Worm (Caenorhabditis elegans) whole organism, late embryonic: ENCODE data around the gene T20B12.7.

Source experiments
- C08G9.2 ChIP-seq: sonication (generic microtip); optimal IDR thresholded peaks from 2 replicates; lab custom pipeline; 2016; ENCODE audit warnings: mild to moderate bottlenecking, missing genetic modification characterization, moderate library complexity, missing compliant biosample characterization
- C38D4.7 ChIP-seq: fragments of 200-800 bp; sonication (Bioruptor generic); optimal IDR thresholded peaks from 2 replicates; lab custom pipeline; 2018; ENCODE audit warnings: mild to moderate bottlenecking, missing genetic modification characterization, moderate library complexity, missing compliant biosample characterization
- K09A11.1 ChIP-seq: sonication (generic microtip); optimal IDR thresholded peaks from 2 replicates; lab custom pipeline; 2017; ENCODE audit warnings: antibody characterized with exemption, mild to moderate bottlenecking, missing genetic modification characterization, missing compliant biosample characterization; ENCODE audit not compliant: insufficient read depth
- Y22D7AL.16 ChIP-seq: sonication (generic microtip); optimal IDR thresholded peaks from 2 replicates; lab custom pipeline; 2016; ENCODE audit warnings: missing genetic modification characterization, missing compliant biosample characterization
- ahr-1 ChIP-seq: sonication (generic microtip); optimal IDR thresholded peaks from 2 replicates; lab custom pipeline; 2016; ENCODE audit warnings: missing genetic modification characterization, missing compliant biosample characterization
- ceh-19 ChIP-seq: fragments of 200-800 bp; sonication (Bioruptor generic); optimal IDR thresholded peaks from 2 replicates; lab custom pipeline; 2018; ENCODE audit warnings: mild to moderate bottlenecking, missing genetic modification characterization, missing compliant biosample characterization
- ceh-22 ChIP-seq: sonication (generic microtip); optimal IDR thresholded peaks from 2 replicates; lab custom pipeline; 2017; ENCODE audit warnings: missing biosample characterization, missing genetic modification characterization
- ceh-31 ChIP-seq: sonication (generic microtip); optimal IDR thresholded peaks from 2 replicates; lab custom pipeline; 2016; ENCODE audit warnings: missing genetic modification characterization, missing compliant biosample characterization
- ceh-45 ChIP-seq: fragments of 200-800 bp; sonication (Bioruptor generic); IDR thresholded peaks from 2 replicates; pipeline ENCODE4 v1.3.6; 2022; ENCODE audit warnings: missing genetic modification reagents, missing genetic modification characterization, missing compliant biosample characterization
- ceh-48 ChIP-seq: sonication (generic microtip); optimal IDR thresholded peaks from 2 replicates; lab custom pipeline; 2016; ENCODE audit warnings: missing genetic modification characterization, inconsistent platforms, missing compliant biosample characterization
- che-1 ChIP-seq: sonication (generic microtip); optimal IDR thresholded peaks from 2 replicates; lab custom pipeline; 2016; ENCODE audit warnings: mild to moderate bottlenecking, missing genetic modification characterization, missing compliant biosample characterization
- dve-1 ChIP-seq: sonication (generic microtip); optimal IDR thresholded peaks from 2 replicates; lab custom pipeline; 2017; ENCODE audit warnings: antibody characterized with exemption, mild to moderate bottlenecking, missing genetic modification characterization, missing compliant biosample characterization
- elt-2 ChIP-seq: sonication (generic microtip); optimal IDR thresholded peaks from 2 replicates; lab custom pipeline; 2016; ENCODE audit warnings: missing genetic modification reagents, missing genetic modification characterization, missing compliant biosample characterization
- elt-4 ChIP-seq: sonication (generic microtip); optimal IDR thresholded peaks from 2 replicates; lab custom pipeline; 2016; ENCODE audit warnings: missing genetic modification characterization, missing compliant biosample characterization
- ets-4 ChIP-seq: sonication (generic microtip); optimal IDR thresholded peaks from 2 replicates; lab custom pipeline; 2016; ENCODE audit warnings: missing genetic modification characterization, missing compliant biosample characterization
- eyg-1 ChIP-seq: sonication (generic microtip); optimal IDR thresholded peaks from 2 replicates; lab custom pipeline; 2016; ENCODE audit warnings: missing genotype, missing genetic modification characterization, missing compliant biosample characterization
- fkh-10 ChIP-seq: fragments of 150-350 bp; optimal IDR thresholded peaks from 2 replicates; lab custom pipeline; 2014; ENCODE audit warnings: missing biosample characterization, missing genetic modification reagents, missing genetic modification characterization
- gmeb-2 ChIP-seq: sonication (generic microtip); optimal IDR thresholded peaks from 2 replicates; lab custom pipeline; 2016; ENCODE audit warnings: missing genetic modification characterization, inconsistent platforms, missing compliant biosample characterization
- hlh-13 ChIP-seq: fragments of 200-800 bp; sonication (Bioruptor generic); optimal IDR thresholded peaks from 2 replicates; lab custom pipeline; 2018; ENCODE audit warnings: mild to moderate bottlenecking, missing genetic modification characterization, missing compliant biosample characterization
- hlh-15 ChIP-seq: sonication (generic microtip); optimal IDR thresholded peaks from 2 replicates; lab custom pipeline; 2016; ENCODE audit warnings: missing genetic modification characterization, missing compliant biosample characterization
- lim-6 ChIP-seq: sonication (generic microtip); optimal IDR thresholded peaks from 2 replicates; lab custom pipeline; 2016; ENCODE audit warnings: missing genetic modification characterization, missing compliant biosample characterization
- lin-11 ChIP-seq: fragments of 200-800 bp; sonication (Bioruptor generic); optimal IDR thresholded peaks from 2 replicates; lab custom pipeline; 2018; ENCODE audit warnings: mild to moderate bottlenecking, missing genetic modification characterization, missing compliant biosample characterization
- madf-2 ChIP-seq: sonication (generic microtip); optimal IDR thresholded peaks from 2 replicates; lab custom pipeline; 2017; ENCODE audit warnings: missing genetic modification characterization, missing compliant biosample characterization
- nfya-1 ChIP-seq: sonication (generic microtip); optimal IDR thresholded peaks from 2 replicates; lab custom pipeline; 2017; ENCODE audit warnings: missing genetic modification characterization, mild to moderate bottlenecking, missing compliant biosample characterization, antibody characterized with exemption, moderate library complexity
- nhr-11 ChIP-seq: fragments of 150-350 bp; optimal IDR thresholded peaks from 2 replicates; lab custom pipeline; 2014; ENCODE audit warnings: missing biosample characterization, missing genetic modification characterization
- npax-4 ChIP-seq: sonication (generic microtip); optimal IDR thresholded peaks from 2 replicates; lab custom pipeline; 2016; ENCODE audit warnings: missing genetic modification characterization, missing compliant biosample characterization
- pag-3 ChIP-seq: sonication (generic microtip); optimal IDR thresholded peaks from 2 replicates; lab custom pipeline; 2016; ENCODE audit warnings: missing compliant biosample characterization, missing genetic modification characterization, borderline replicate concordance
- pqm-1 ChIP-seq: sonication (generic microtip); optimal IDR thresholded peaks from 2 replicates; lab custom pipeline; 2016; ENCODE audit warnings: missing genetic modification characterization, missing compliant biosample characterization
- ref-2 ChIP-seq: sonication (generic microtip); optimal IDR thresholded peaks from 2 replicates; lab custom pipeline; 2016; ENCODE audit warnings: missing genetic modification characterization, missing compliant biosample characterization
- sox-4 ChIP-seq: sonication (generic microtip); optimal IDR thresholded peaks from 2 replicates; lab custom pipeline; 2017; ENCODE audit warnings: mild to moderate bottlenecking, missing genetic modification characterization, inconsistent platforms, missing compliant biosample characterization
- tbx-2 ChIP-seq: sonication (generic microtip); optimal IDR thresholded peaks from 2 replicates; lab custom pipeline; 2016; ENCODE audit warnings: missing genetic modification characterization, missing compliant biosample characterization
- unc-3 ChIP-seq, 2 experiments: fragments of 200-800 bp in 1 of 2; sonication (Bioruptor generic) in 1 of 2; sonication (generic microtip) in 1 of 2; conservative IDR thresholded peaks in 1 of 2; optimal IDR thresholded peaks in 1 of 2; 2 replicates each; pipeline versions ENCODE4 v1.3.6 to Lab custom; 2016 to 2022; ENCODE audit warnings: missing compliant biosample characterization in 2 of 2, missing genetic modification characterization in 2 of 2, missing genetic modification reagents in 1 of 2
- unc-42 ChIP-seq: sonication (generic microtip); optimal IDR thresholded peaks from 2 replicates; lab custom pipeline; 2016; ENCODE audit warnings: missing genotype, missing genetic modification characterization, missing compliant biosample characterization

Gene T20B12.7

ce11 chrIII:7343389-7343788, 35.5 kb downstream of the T20B12.7 start, which contains the start of gene F08F8.6:
Gene F08F8.6 (plus strand): TSS chrIII:7343689.
- TF ChIP-seq pqm-1 (tag; lab: Kevin White, UChicago) (no peak), ceh-22 (tag; lab: Kevin White, UChicago) (no peak), dve-1 (tag; lab: Kevin White, UChicago) (no peak)

ce11 chrIII:7339138-7339537, 39.7 kb downstream of the T20B12.7 start:
- TF ChIP-seq pqm-1 (tag; lab: Kevin White, UChicago): no peak
- TF ChIP-seq fkh-10 (GFP tag; lab: Kevin White, UChicago): no peak
- no peak for TF ChIP-seq pag-3
- TF ChIP-seq unc-3 (GFP tag; conservative IDR thresholded peaks at IDR 0.05; lab: Robert Waterston, UW): no peak
- no peak for TF ChIP-seq unc-3 (tag; optimal IDR thresholded peaks at IDR 0.05; lab: Kevin White, UChicago)
- TF ChIP-seq tbx-2 (tag; lab: Kevin White, UChicago): no peak
- no peak for TF ChIP-seq ceh-45
- no peak for TF ChIP-seq C38D4.7 (GFP tag; lab: Kevin White, UChicago)
- no peak for TF ChIP-seq madf-2 (tag; lab: Kevin White, UChicago)
- no peak for TF ChIP-seq eyg-1 (tag; lab: Kevin White, UChicago)
- no peak for TF ChIP-seq npax-4 (tag; lab: Kevin White, UChicago)
- no peak for TF ChIP-seq ceh-19 (GFP tag; lab: Kevin White, UChicago)

- no peak for TF ChIP-seq hlh-15 (tag; lab: Kevin White, UChicago)
- TF ChIP-seq Y22D7AL.16 (tag; lab: Kevin White, UChicago): no peak
- TF ChIP-seq elt-4 (tag; lab: Kevin White, UChicago): no peak
- TF ChIP-seq gmeb-2: no peak
- TF ChIP-seq pqm-1 (tag; lab: Kevin White, UChicago): no peak
- TF ChIP-seq lin-11 (tag; lab: Kevin White, UChicago): no peak
- peak; percentile 40 for TF ChIP-seq ceh-48 (tag; lab: Kevin White, UChicago)
- TF ChIP-seq, all 69 proteins: peak for 1
Measured at ce11 chrIII:7338693-7339092, 40.2 kb downstream of the T20B12.7 start, which contains the start of gene kap-1. Gene kap-1 (plus strand): TSS chrIII:7338835.

ce11 chrIII:7338009-7338408, 40.8 kb downstream of the T20B12.7 start:
- no peak for TF ChIP-seq ets-4 (tag; lab: Kevin White, UChicago)
- TF ChIP-seq pag-3: no peak

ce11 chrIII:7336214-7336613, 42.6 kb downstream of the T20B12.7 start, which contains the start of gene gsp-2:
Gene gsp-2 (plus strand): TSS chrIII:7336587.
- TF ChIP-seq ceh-31 (tag; lab: Kevin White, UChicago) (peak; percentile 35), nfya-1 (tag; lab: Kevin White, UChicago) (peak; percentile 74), C08G9.2 (tag; lab: Kevin White, UChicago) (no peak), ahr-1 (tag; lab: Kevin White, UChicago) (no peak), lim-6 (no peak), K09A11.1 (tag; lab: Kevin White, UChicago) (no peak), elt-2 (peak; percentile 24), tbx-2 (tag; lab: Kevin White, UChicago) (peak; percentile 20), nhr-11 (tag; lab: Kevin White, UChicago) (no peak), ref-2 (tag; lab: Kevin White, UChicago) (peak; percentile 29), sox-4 (no peak), dve-1 (tag; lab: Kevin White, UChicago) (peak; percentile 16), unc-42 (tag; lab: Kevin White, UChicago) (peak; percentile 23), che-1 (tag; lab: Kevin White, UChicago) (peak; percentile 0), hlh-13 (no peak)
